Worm (Caenorhabditis elegans): Measurements from ENCODE around the gene zmp-1.

zmp-1 gene

DNA sequence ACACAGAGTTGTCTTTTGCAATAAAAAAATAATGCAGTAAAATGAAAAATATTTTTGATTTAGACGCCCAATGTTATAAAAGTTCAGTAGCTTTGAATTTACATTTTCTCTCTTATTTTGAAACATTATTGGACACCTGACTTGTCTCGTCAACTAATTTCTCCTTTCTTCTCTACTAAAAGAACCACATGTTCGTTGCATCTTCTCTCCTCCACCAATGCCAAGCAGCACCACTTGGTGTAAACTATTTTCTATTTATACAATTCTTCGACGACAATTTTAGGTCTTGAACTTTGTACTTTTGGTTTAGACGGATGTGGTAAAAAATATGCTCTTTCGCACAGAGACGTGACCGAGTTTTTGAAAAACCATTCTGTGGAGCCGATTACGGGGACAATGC is 2.1 kb downstream of the zmp-1 start:
- TF ChIP-seq hlh-8 (tag; optimal IDR thresholded peaks at IDR 0.05): peak; percentile 25
- TF ChIP-seq syd-9 (tag; optimal IDR thresholded peaks at IDR 0.05): no peak
- peak; percentile 26 for TF ChIP-seq unc-55 (GFP tag; optimal IDR thresholded peaks at IDR 0.05)
- TF ChIP-seq rnt-1 (tag; optimal IDR thresholded peaks at IDR 0.05): peak; percentile 0

DNA sequence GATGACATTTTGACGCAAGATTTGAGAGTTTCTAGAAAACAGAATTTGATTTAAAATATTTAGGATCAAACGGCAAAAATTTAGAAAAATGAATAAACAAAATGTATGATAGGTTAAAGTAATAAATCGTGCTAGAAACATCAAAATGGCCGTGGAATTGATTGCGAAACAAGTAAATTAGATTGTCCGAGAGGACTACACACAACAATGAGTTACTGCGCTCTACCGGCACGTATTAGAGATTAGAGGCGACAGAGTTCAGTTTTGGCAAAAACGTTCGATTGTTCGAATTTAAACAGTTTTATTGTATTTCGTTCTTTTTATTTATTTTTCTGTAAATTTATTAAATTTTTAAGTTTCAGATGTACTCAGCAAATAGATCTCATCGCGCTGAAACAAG is 7.0 kb downstream of the zmp-1 start, which contains the start of the genes dnc-2 and bcl-7:
TSS of gene dnc-2 (minus strand) at position 33 of the 400 bp plus-strand sequence.
TSS of gene bcl-7 (plus strand) at position 363 of the 400 bp plus-strand sequence.
- TF ChIP-seq unc-42 (tag; optimal IDR thresholded peaks at IDR 0.05): peak; percentile 26
- TF ChIP-seq ceh-48 (tag; optimal IDR thresholded peaks at IDR 0.05): no peak
- TF ChIP-seq nhr-232 (tag; optimal IDR thresholded peaks at IDR 0.05): no peak

DNA sequence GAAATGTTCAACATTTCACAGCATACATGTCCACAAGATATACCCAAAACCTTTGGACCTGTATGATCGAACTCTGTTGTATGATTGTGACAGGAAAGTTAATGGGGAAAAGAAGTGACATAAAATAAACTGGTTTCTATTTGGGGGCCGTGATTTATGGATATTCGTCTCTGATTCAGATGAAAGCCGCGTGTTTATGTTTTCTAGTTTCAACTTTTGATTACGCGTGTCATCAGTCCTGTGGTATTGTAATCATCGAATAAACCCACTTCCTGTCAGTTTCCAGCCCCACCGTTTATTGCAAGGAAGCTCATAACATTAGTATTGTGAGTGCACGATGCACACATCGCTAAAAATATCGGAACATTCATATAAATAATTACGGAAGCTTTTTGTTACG is 10.5 kb downstream of the zmp-1 start:
- TF ChIP-seq ceh-45 (GFP tag; IDR thresholded peaks at IDR 0.05): no peak
- no peak for TF ChIP-seq lim-6 (tag; optimal IDR thresholded peaks at IDR 0.05)
- TF ChIP-seq pax-1 (tag; optimal IDR thresholded peaks at IDR 0.05): no peak
- no peak for TF ChIP-seq pha-4 (tag; optimal IDR thresholded peaks at IDR 0.05)
- TF ChIP-seq ceh-30 (tag; optimal IDR thresholded peaks at IDR 0.05): no peak
- TF ChIP-seq fkh-10 (GFP tag; optimal IDR thresholded peaks at IDR 0.05): no peak
- no peak for TF ChIP-seq unc-3 (GFP tag; conservative IDR thresholded peaks at IDR 0.05)
- no peak for TF ChIP-seq unc-3 (tag; optimal IDR thresholded peaks at IDR 0.05)
- no peak for TF ChIP-seq ceh-22 (tag; optimal IDR thresholded peaks at IDR 0.05)
- TF ChIP-seq gmeb-2 (tag; optimal IDR thresholded peaks at IDR 0.05): no peak
- TF ChIP-seq fkh-6 (tag; optimal IDR thresholded peaks at IDR 0.05): no peak
- no peak for TF ChIP-seq ets-4 (tag; optimal IDR thresholded peaks at IDR 0.05)
- TF ChIP-seq sdc-2 (tag; optimal IDR thresholded peaks at IDR 0.05): no peak
- no peak for TF ChIP-seq nhr-232 (tag; optimal IDR thresholded peaks at IDR 0.05)
- no peak for TF ChIP-seq nfya-1 (tag; optimal IDR thresholded peaks at IDR 0.05)
- no peak for TF ChIP-seq unc-86 (tag; optimal IDR thresholded peaks at IDR 0.05)
- no peak for TF ChIP-seq ceh-19 (GFP tag; optimal IDR thresholded peaks at IDR 0.05)

DNA sequence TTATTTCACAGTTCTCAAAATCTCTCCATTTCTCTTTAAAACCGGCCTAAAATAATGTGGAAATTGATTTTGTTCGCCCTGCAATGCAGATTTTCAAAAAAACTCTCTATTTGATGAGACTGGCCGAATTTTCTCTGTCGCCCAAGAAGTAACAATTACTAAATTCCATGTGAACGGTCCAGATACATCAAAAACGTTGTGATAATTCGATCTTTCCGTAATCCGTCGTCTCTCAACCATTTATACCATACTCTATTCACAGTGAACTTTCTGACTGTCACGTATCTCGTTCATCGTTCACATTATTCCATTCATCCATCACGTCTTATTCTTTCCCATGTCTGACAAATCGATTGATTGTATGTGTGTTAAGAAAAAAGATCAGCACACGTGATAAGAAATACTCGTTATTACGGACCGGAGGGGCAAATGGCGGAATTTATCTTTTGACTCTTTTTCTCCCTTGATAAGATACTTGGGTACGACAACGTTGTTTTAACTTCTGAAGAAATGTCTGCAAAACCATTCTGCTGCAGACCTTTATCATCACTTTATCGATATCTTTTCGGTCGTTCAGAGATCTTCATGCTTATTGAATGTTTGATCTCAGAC is 11.6 kb downstream of the zmp-1 start:
- no peak for TF ChIP-seq pha-2 (tag; optimal IDR thresholded peaks at IDR 0.05)
- TF ChIP-seq elt-2 (tag; optimal IDR thresholded peaks at IDR 0.05): peak; percentile 14
- no peak for TF ChIP-seq elt-4 (tag; optimal IDR thresholded peaks at IDR 0.05)
- TF ChIP-seq sox-4 (tag; optimal IDR thresholded peaks at IDR 0.05): no peak

DNA sequence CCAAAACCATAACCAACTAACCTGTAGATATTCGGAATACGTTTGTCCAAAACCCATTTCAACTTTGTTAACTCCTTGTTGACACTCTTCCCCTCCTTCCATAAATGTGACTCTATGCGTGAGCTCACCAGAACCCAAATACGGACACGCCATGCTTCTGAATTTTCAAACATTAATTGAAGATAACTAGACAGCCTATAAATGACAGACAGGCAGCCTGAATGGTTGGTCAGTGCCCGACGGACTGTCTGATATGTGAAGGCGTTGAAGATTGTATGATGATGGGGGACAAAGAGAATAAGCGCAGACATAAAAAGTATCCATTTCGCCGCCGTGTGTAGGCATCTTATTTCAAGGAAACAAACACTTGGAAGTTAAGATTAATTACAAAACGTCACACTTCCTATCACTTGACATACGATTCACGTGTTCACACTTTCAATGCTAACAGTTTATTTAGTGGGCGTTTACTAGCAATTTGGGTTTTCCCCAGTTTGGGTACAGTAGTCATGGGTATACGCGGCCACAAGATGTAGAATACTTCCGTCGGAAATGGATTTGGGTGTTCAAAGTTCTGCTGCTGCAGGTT is 12.9 kb downstream of the zmp-1 start, which contains the start of the genes tdo-2 and C28H8.2:
TSS of gene tdo-2 (minus strand) at position 157 of the 589 bp plus-strand sequence.
TSS of gene C28H8.2 (plus strand) at position 524 of the 589 bp plus-strand sequence.
- no peak for TF ChIP-seq ahr-1 (tag; optimal IDR thresholded peaks at IDR 0.05)
- no peak for TF ChIP-seq unc-86 (tag; optimal IDR thresholded peaks at IDR 0.05)
- TF ChIP-seq unc-42 (tag; optimal IDR thresholded peaks at IDR 0.05): no peak
- no peak for TF ChIP-seq fkh-6 (tag; optimal IDR thresholded peaks at IDR 0.05)
- no peak for TF ChIP-seq hlh-30 (tag; optimal IDR thresholded peaks at IDR 0.05; ENCODE audit: insufficient read depth)
- no peak for TF ChIP-seq ceh-34 (tag; optimal IDR thresholded peaks at IDR 0.05)
- no peak for TF ChIP-seq sox-2 (GFP tag; IDR thresholded peaks at IDR 0.05)
- no peak for TF ChIP-seq sox-4 (tag; optimal IDR thresholded peaks at IDR 0.05)
- no peak for TF ChIP-seq ceh-45 (GFP tag; IDR thresholded peaks at IDR 0.05)
- TF ChIP-seq zip-5 (tag; optimal IDR thresholded peaks at IDR 0.05): no peak
- TF ChIP-seq ref-2 (tag; optimal IDR thresholded peaks at IDR 0.05): no peak
- TF ChIP-seq ceh-9 (tag; optimal IDR thresholded peaks at IDR 0.05): no peak
- no peak for TF ChIP-seq pqm-1 (tag; optimal IDR thresholded peaks at IDR 0.05)
- TF ChIP-seq gmeb-2 (tag; optimal IDR thresholded peaks at IDR 0.05): no peak
- no peak for TF ChIP-seq sdc-2 (tag; optimal IDR thresholded peaks at IDR 0.05)
- no peak for TF ChIP-seq K09A11.1 (tag; optimal IDR thresholded peaks at IDR 0.05; ENCODE audit: insufficient read depth)
- TF ChIP-seq fax-1 (tag; optimal IDR thresholded peaks at IDR 0.05): no peak
- no peak for TF ChIP-seq hlh-8 (tag; optimal IDR thresholded peaks at IDR 0.05)
- no peak for TF ChIP-seq ceh-14 (tag; optimal IDR thresholded peaks at IDR 0.05)

Measured in whole organism, late embryonic.